Worm (Caenorhabditis elegans) whole organism, young adult: Measurements from ENCODE around the gene zen-4.

Experiments
- F22D6.2 ChIP-seq: sonication (generic microtip); optimal IDR thresholded peaks from 2 replicates; lab custom pipeline; 2016; ENCODE audit warnings: mild to moderate bottlenecking, missing genetic modification characterization, missing compliant biosample characterization
- T26A5.8 ChIP-seq: sonication (generic microtip); optimal IDR thresholded peaks from 2 replicates; lab custom pipeline; 2016; ENCODE audit warnings: missing genetic modification characterization, missing compliant biosample characterization
- bed-1 ChIP-seq: fragments of 200-800 bp; sonication (Bioruptor generic); IDR thresholded peaks from 2 replicates; pipeline ENCODE4 v1.3.6; 2022; ENCODE audit warnings: missing genetic modification reagents, missing genetic modification characterization, missing compliant biosample characterization
- cebp-1 ChIP-seq, 2 experiments: fragments of 200-800 bp in 1 of 2; sonication (Bioruptor generic) in 1 of 2; sonication (generic microtip) in 1 of 2; IDR thresholded peaks in 1 of 2; optimal IDR thresholded peaks in 1 of 2; 2 replicates each; pipeline versions ENCODE4 v1.3.6 to Lab custom; 2017 to 2022; ENCODE audit warnings: missing compliant biosample characterization in 2 of 2, missing genetic modification characterization in 2 of 2, mild to moderate bottlenecking in 1 of 2, missing genetic modification reagents in 1 of 2, moderate library complexity in 1 of 2
- die-1 ChIP-seq: sonication (generic microtip); optimal IDR thresholded peaks from 2 replicates; lab custom pipeline; 2016; ENCODE audit warnings: missing genotype, mild to moderate bottlenecking, missing genetic modification characterization, missing compliant biosample characterization
- him-1 ChIP-seq: sonication (generic microtip); optimal IDR thresholded peaks from 2 replicates; lab custom pipeline; 2016; ENCODE audit warnings: missing genotype, missing genetic modification reagents, missing genetic modification characterization, missing compliant biosample characterization
- hlh-12 ChIP-seq: sonication (generic microtip); optimal IDR thresholded peaks from 2 replicates; lab custom pipeline; 2016; ENCODE audit warnings: missing genetic modification characterization, missing compliant biosample characterization
- hrde-1 ChIP-seq: sonication (generic microtip); optimal IDR thresholded peaks from 2 replicates; lab custom pipeline; 2016; ENCODE audit warnings: missing genetic modification characterization, mild to moderate bottlenecking, missing compliant biosample characterization, moderate library complexity, missing genotype, missing genetic modification reagents, borderline replicate concordance
- let-607 ChIP-seq, 2 experiments: fragments of 200-800 bp in 1 of 2; sonication (Bioruptor generic) in 1 of 2; sonication (generic microtip) in 1 of 2; optimal IDR thresholded peaks; 2 replicates each; lab custom pipeline; 2016 to 2018; ENCODE audit warnings: mild to moderate bottlenecking in 2 of 2, missing compliant biosample characterization in 2 of 2, missing genetic modification characterization in 2 of 2, moderate library complexity in 2 of 2, missing genotype in 1 of 2

ce11 chrIV:6159616-6160015 is 41.6 kb downstream of the zen-4 start:
- TF ChIP-seq bed-1 (GFP tag; lab: Robert Waterston, UW) (no peak), cebp-1 (GFP tag; IDR thresholded peaks at IDR 0.05; lab: Robert Waterston, UW) (no peak), cebp-1 (tag; optimal IDR thresholded peaks at IDR 0.05; lab: Kevin White, UChicago) (no peak), T26A5.8 (tag; lab: Kevin White, UChicago) (no peak), F22D6.2 (no peak), hrde-1 (tag; lab: Kevin White, UChicago) (no peak), let-607 (tag; optimal IDR thresholded peaks at IDR 0.05; lab: Kevin White, UChicago) (no peak), him-1 (no peak), die-1 (no peak), hlh-12 (tag; lab: Kevin White, UChicago) (no peak)
